Fruit fly (Drosophila melanogaster): ENCODE data around the gene CG43965.

CG43965 gene

DNA sequence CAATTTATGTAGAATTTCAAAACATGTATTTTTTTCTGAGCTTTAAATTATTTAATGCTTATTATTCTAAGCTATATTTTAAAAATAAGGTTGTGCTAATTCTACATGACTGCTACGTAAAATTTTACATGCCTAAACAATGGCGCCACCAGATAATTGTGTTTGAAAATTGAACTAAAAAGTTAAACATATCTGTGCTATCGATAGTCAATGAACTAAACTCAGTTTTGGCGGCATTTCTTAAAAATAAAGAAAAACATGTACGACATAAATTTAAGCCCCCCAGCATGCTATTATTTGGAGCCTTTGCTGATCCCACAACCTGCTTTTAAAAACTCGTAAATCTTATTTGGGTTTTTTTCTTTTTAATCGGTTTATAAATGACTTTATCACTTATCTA, 7.0 kb downstream of the CG43965 start (continued):
- TF ChIP-seq CG13287 (GFP tag; IDR thresholded peaks at IDR 0.05; ENCODE audit: partially characterized antibody), result peak; percentile 84
- TF ChIP-seq gce (GFP tag; IDR thresholded peaks at IDR 0.05), result no peak
- no peak for TF ChIP-seq slou (GFP tag; optimal IDR thresholded peaks at IDR 0.05)
- no peak for TF ChIP-seq gt (GFP tag; IDR thresholded peaks at IDR 0.05)
- TF ChIP-seq NFAT (GFP tag; IDR thresholded peaks at IDR 0.05), result peak; percentile 32; the same call in 1 of the 2 replicates
- no peak for TF ChIP-seq CG13123 (GFP tag; optimal IDR thresholded peaks at IDR 0.05)
- TF ChIP-seq CG4730 (GFP tag; IDR thresholded peaks at IDR 0.05), result no peak
- TF ChIP-seq Stat92E (GFP tag; optimal IDR thresholded peaks at IDR 0.05), result peak in 1 of 3 experiments; percentile 43
- TF ChIP-seq CG9727 (GFP tag; optimal IDR thresholded peaks at IDR 0.05), result no peak
- no peak for TF ChIP-seq Dip2 (GFP tag; IDR thresholded peaks at IDR 0.05)
- no peak for TF ChIP-seq Adf1 (GFP tag; IDR thresholded peaks at IDR 0.05)
- TF ChIP-seq ERR (GFP tag; optimal IDR thresholded peaks at IDR 0.05), result no peak
- TF ChIP-seq exex (tag; optimal IDR thresholded peaks at IDR 0.05), result no peak
- no peak for TF ChIP-seq aop (GFP tag; IDR thresholded peaks at IDR 0.05)
- no peak for TF ChIP-seq CG18764 (GFP tag; optimal IDR thresholded peaks at IDR 0.05)
- TF ChIP-seq CG1529 (GFP tag; optimal IDR thresholded peaks at IDR 0.05), result no peak
- TF ChIP-seq tio (GFP tag; optimal IDR thresholded peaks at IDR 0.05), result no peak
- TF ChIP-seq sisA (GFP tag; IDR thresholded peaks at IDR 0.05), result no peak
- no peak for TF ChIP-seq CG8290 (GFP tag; optimal IDR thresholded peaks at IDR 0.05)
- TF ChIP-seq CG8290 (tag; optimal IDR thresholded peaks at IDR 0.05), result peak in 1 of 2 experiments; percentile 24
- no peak for TF ChIP-seq CG10462 (GFP tag; optimal IDR thresholded peaks at IDR 0.05)
- peak; percentile 31; the same call in 1 of the 2 replicates for TF ChIP-seq CG2129 (GFP tag; IDR thresholded peaks at IDR 0.05; ENCODE audit: partially characterized antibody)
- TF ChIP-seq luna (GFP tag; optimal IDR thresholded peaks at IDR 0.05), result no peak
- TF ChIP-seq CG12769 (tag; optimal IDR thresholded peaks at IDR 0.05), result no peak
- no peak for TF ChIP-seq CG32772 (GFP tag; IDR thresholded peaks at IDR 0.05)
- peak; percentile 47 for TF ChIP-seq CG14710 (tag; optimal IDR thresholded peaks at IDR 0.05)
- no peak for TF ChIP-seq schlank (tag; optimal IDR thresholded peaks at IDR 0.05)
- peak; percentile 45 for TF ChIP-seq CG3995 (GFP tag; optimal IDR thresholded peaks at IDR 0.05)
- no peak for TF ChIP-seq vfl (GFP tag; optimal IDR thresholded peaks at IDR 0.05)
- TF ChIP-seq CG6854 (GFP tag; optimal IDR thresholded peaks at IDR 0.05), result no peak
- TF ChIP-seq CG15601 (tag; optimal IDR thresholded peaks at IDR 0.05), result no peak
- TF ChIP-seq Dad (GFP tag; optimal IDR thresholded peaks at IDR 0.05), result no peak
- TF ChIP-seq cas (GFP tag; IDR thresholded peaks at IDR 0.05), result no peak
- no peak for TF ChIP-seq btn (GFP tag; optimal IDR thresholded peaks at IDR 0.05)
- 0 out of 2 replicates have a peak, but pooled peaks have one; percentile 11 for TF ChIP-seq CG11696 (GFP tag; IDR thresholded peaks at IDR 0.05)
- TF ChIP-seq Abd-B (GFP tag; optimal IDR thresholded peaks at IDR 0.05), result no peak
- no peak for TF ChIP-seq CG10366 (GFP tag; IDR thresholded peaks at IDR 0.05)
- peak; percentile 95 for TF ChIP-seq sd (tag; optimal IDR thresholded peaks at IDR 0.05)
- no peak for TF ChIP-seq pfk (GFP tag; optimal IDR thresholded peaks at IDR 0.05)
- peak; percentile 8 for TF ChIP-seq grau (tag; optimal IDR thresholded peaks at IDR 0.05)
- no peak for TF ChIP-seq p53 (GFP tag; optimal IDR thresholded peaks at IDR 0.05)
- TF ChIP-seq ssp (GFP tag; IDR thresholded peaks at IDR 0.05), result no peak
- TF ChIP-seq Aef1 (GFP tag; IDR thresholded peaks at IDR 0.05), result no peak
- TF ChIP-seq gfzf (GFP tag; optimal IDR thresholded peaks at IDR 0.05), result peak; percentile 16
- no peak for TF ChIP-seq CG6175 (GFP tag; IDR thresholded peaks at IDR 0.05)
- no peak for TF ChIP-seq CG9817 (tag; optimal IDR thresholded peaks at IDR 0.05)
- TF ChIP-seq TFAM (GFP tag; optimal IDR thresholded peaks at IDR 0.05), result no peak
- no peak for TF ChIP-seq chm (GFP tag; IDR thresholded peaks at IDR 0.05)
- no peak for TF ChIP-seq CG9215 (GFP tag; IDR thresholded peaks at IDR 0.05)
- no peak for TF ChIP-seq dpn (GFP tag; optimal IDR thresholded peaks at IDR 0.05)
- TF ChIP-seq CG2199 (GFP tag; IDR thresholded peaks at IDR 0.05), result peak; percentile 32; the same call in 1 of the 3 replicates
- TF ChIP-seq Dll (GFP tag; IDR thresholded peaks at IDR 0.05; ENCODE audit: partially characterized antibody), result peak; percentile 75
- no peak for TF ChIP-seq slbo (GFP tag; IDR thresholded peaks at IDR 0.05)
